Fruit fly (Drosophila melanogaster): ENCODE data around the gene ND-B17.2.

ND-B17.2 gene

dm6 chr2L:2564758-2565157 lies 15.2 kb downstream of the ND-B17.2 start, which contains the start of gene Cyp309a1:
Gene Cyp309a1 (minus strand): TSS chr2L:2564830.
- TF ChIP-seq Hr96 (GFP tag; optimal IDR thresholded peaks at IDR 0.05) (no peak), CG12768 (GFP tag; optimal IDR thresholded peaks at IDR 0.05) (no peak), CG14711 (tag; optimal IDR thresholded peaks at IDR 0.05) (no peak), ovo (GFP tag; optimal IDR thresholded peaks at IDR 0.05) (no peak), cic (GFP tag; optimal IDR thresholded peaks at IDR 0.05) (peak; percentile 40), CG7045 (GFP tag; optimal IDR thresholded peaks at IDR 0.05) (peak; percentile 2), CG7101 (tag; optimal IDR thresholded peaks at IDR 0.05) (no peak)

dm6 chr2L:2552725-2553124 lies 27.2 kb downstream of the ND-B17.2 start, which contains the start of gene CG3515:
Gene CG3515 (minus strand): TSS chr2L:2552825.
- TF ChIP-seq Hr96 (GFP tag; optimal IDR thresholded peaks at IDR 0.05) (no peak), CG14711 (tag; optimal IDR thresholded peaks at IDR 0.05) (no peak), CG12768 (GFP tag; optimal IDR thresholded peaks at IDR 0.05) (no peak), cnc (optimal IDR thresholded peaks at IDR 0.05) (no peak), CG7101 (tag; optimal IDR thresholded peaks at IDR 0.05) (no peak), CG11617 (GFP tag; optimal IDR thresholded peaks at IDR 0.05) (no peak), tj (GFP tag; optimal IDR thresholded peaks at IDR 0.05) (no peak), bab1 (GFP tag; optimal IDR thresholded peaks at IDR 0.05) (no peak), pad (GFP tag; optimal IDR thresholded peaks at IDR 0.05) (no peak), CG33017 (tag; optimal IDR thresholded peaks at IDR 0.05) (no peak), CG1620 (GFP tag; optimal IDR thresholded peaks at IDR 0.05) (no peak), CG5204 (GFP tag; optimal IDR thresholded peaks at IDR 0.05) (no peak), kay (GFP tag; ENCODE audit: borderline replicate concordance) (no peak)

- TF ChIP-seq CG14711 (tag; optimal IDR thresholded peaks at IDR 0.05) = no peak
- TF ChIP-seq CG33017 (tag; optimal IDR thresholded peaks at IDR 0.05) = no peak
- TF ChIP-seq Clk (GFP tag; optimal IDR thresholded peaks at IDR 0.05) = no peak
- TF ChIP-seq Hr96 (GFP tag; optimal IDR thresholded peaks at IDR 0.05) = no peak
These were observed 37.5 kb downstream of the ND-B17.2 start for dm6 chr2L:2542491-2542890.

Measured in whole organism, adult.